Worm (Caenorhabditis elegans): Measurements from ENCODE around the gene srt-35.

DNA sequence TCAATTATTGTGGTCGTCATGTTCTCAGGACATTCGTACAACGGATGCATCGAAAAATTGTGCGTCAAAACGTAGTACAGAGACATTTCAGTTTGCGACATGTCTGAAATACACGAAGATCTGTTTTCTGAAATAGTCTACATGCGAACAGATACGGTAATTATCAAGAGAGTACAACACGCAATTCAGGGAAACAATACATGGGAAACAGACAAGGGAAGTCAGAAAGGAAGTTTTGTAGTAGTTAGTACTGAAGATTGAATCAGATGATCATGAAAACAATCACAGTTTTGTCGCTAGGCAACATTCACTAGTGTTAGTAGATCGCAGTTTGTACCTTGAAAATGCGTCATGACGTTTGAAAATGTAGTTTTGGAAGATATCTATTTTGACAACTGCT lies 14.4 kb downstream of the srt-35 start, which contains the start of gene srt-13:
- TF ChIP-seq egl-27 (tag; optimal IDR thresholded peaks at IDR 0.05): no peak
- no peak for TF ChIP-seq fkh-10 (GFP tag; optimal IDR thresholded peaks at IDR 0.05)
- no peak for TF ChIP-seq ceh-82 (tag; optimal IDR thresholded peaks at IDR 0.05)
- no peak for TF ChIP-seq nhr-77 (tag; optimal IDR thresholded peaks at IDR 0.05)

All from whole organism, L3 larva.